Worm (Caenorhabditis elegans) whole organism, L3 larva: ENCODE results near the gene dph-3.

Source experiments
- R02D3.7 ChIP-seq: fragments of 150-350 bp; optimal IDR thresholded peaks from 2 replicates; lab custom pipeline; 2014; ENCODE audit warnings: missing biosample characterization, missing genetic modification characterization
- ZK546.5 ChIP-seq: sonication (generic microtip); optimal IDR thresholded peaks from 2 replicates; lab custom pipeline; 2017; ENCODE audit warnings: missing biosample characterization, missing genetic modification characterization
- ama-1 ChIP-seq: fragments of 150-350 bp; optimal IDR thresholded peaks from 2 replicates; lab custom pipeline; 2018
- ceh-16 ChIP-seq: sonication (generic microtip); optimal IDR thresholded peaks from 2 replicates; lab custom pipeline; 2017; ENCODE audit warnings: missing biosample characterization, missing genetic modification characterization
- ceh-28 ChIP-seq: fragments of 150-350 bp; optimal IDR thresholded peaks from 2 replicates; lab custom pipeline; 2014; ENCODE audit warnings: missing biosample characterization, missing genetic modification reagents, missing genetic modification characterization
- ceh-82 ChIP-seq: fragments of 150-350 bp; optimal IDR thresholded peaks from 2 replicates; lab custom pipeline; 2014; ENCODE audit warnings: missing biosample characterization, missing genetic modification characterization
- ceh-9 ChIP-seq: sonication (generic microtip); optimal IDR thresholded peaks from 2 replicates; lab custom pipeline; 2018; ENCODE audit warnings: missing biosample characterization, missing genetic modification characterization
- egl-5 ChIP-seq: fragments of 150-350 bp; optimal IDR thresholded peaks from 2 replicates; lab custom pipeline; 2017; ENCODE audit warnings: missing biosample characterization, missing genetic modification reagents, missing genetic modification characterization, inconsistent platforms
- elt-1 ChIP-seq: fragments of 150-350 bp; optimal IDR thresholded peaks from 2 replicates; lab custom pipeline; 2014; ENCODE audit warnings: missing biosample characterization, missing genetic modification characterization
- elt-2 ChIP-seq: sonication (generic microtip); optimal IDR thresholded peaks from 2 replicates; lab custom pipeline; 2016; ENCODE audit warnings: missing genetic modification reagents, mild to moderate bottlenecking, missing genetic modification characterization, missing compliant biosample characterization
- elt-3 ChIP-seq, 3 experiments: fragments of 150-350 bp in 1 of 3; sonication (generic microtip) in 2 of 3; optimal IDR thresholded peaks; 2 replicates in 2 of 3; 4 replicates in 1 of 3; lab custom pipeline; 2014 to 2017; ENCODE audit warnings: missing biosample characterization in 3 of 3, missing genetic modification characterization in 3 of 3
- eor-1 ChIP-seq, 2 experiments: fragments of 150-350 bp; optimal IDR thresholded peaks; 2 replicates each; lab custom pipeline; 2014 to 2018; ENCODE audit warnings: missing biosample characterization in 2 of 2, missing genetic modification characterization in 2 of 2
- fkh-2 ChIP-seq: fragments of 150-350 bp; optimal IDR thresholded peaks from 2 replicates; lab custom pipeline; 2014; ENCODE audit warnings: missing biosample characterization, missing genetic modification reagents, missing genetic modification characterization
- fos-1 ChIP-seq: fragments of 150-350 bp; optimal IDR thresholded peaks from 2 replicates; lab custom pipeline; 2014; ENCODE audit warnings: missing biosample characterization, missing genetic modification characterization
- jun-1 ChIP-seq: fragments of 150-350 bp; optimal IDR thresholded peaks from 2 replicates; lab custom pipeline; 2014; ENCODE audit warnings: missing biosample characterization, missing genetic modification reagents, missing genetic modification characterization
- lin-15B ChIP-seq: fragments of 150-350 bp; optimal IDR thresholded peaks from 2 replicates; lab custom pipeline; 2014; ENCODE audit warnings: missing biosample characterization, missing genetic modification characterization
- lin-39 ChIP-seq: fragments of 150-350 bp; optimal IDR thresholded peaks from 2 replicates; lab custom pipeline; 2018; ENCODE audit warnings: missing biosample characterization, missing genetic modification reagents, missing genetic modification characterization
- lsy-12 ChIP-seq: sonication (generic microtip); optimal IDR thresholded peaks from 2 replicates; lab custom pipeline; 2016; ENCODE audit warnings: mild to moderate bottlenecking, missing genetic modification characterization, missing compliant biosample characterization
- nfya-1 ChIP-seq: sonication (generic microtip); optimal IDR thresholded peaks from 2 replicates; lab custom pipeline; 2017; ENCODE audit warnings: missing genetic modification characterization, mild to moderate bottlenecking, missing compliant biosample characterization, antibody characterized with exemption, moderate library complexity; ENCODE audit not compliant: insufficient read depth
- nhr-11 ChIP-seq: fragments of 150-350 bp; optimal IDR thresholded peaks from 2 replicates; lab custom pipeline; 2014; ENCODE audit warnings: missing biosample characterization, missing genetic modification characterization
- nhr-23 ChIP-seq: fragments of 150-350 bp; optimal IDR thresholded peaks from 2 replicates; lab custom pipeline; 2014; ENCODE audit warnings: missing biosample characterization, missing genetic modification reagents, missing genetic modification characterization
- nhr-237 ChIP-seq: fragments of 150-350 bp; optimal IDR thresholded peaks from 2 replicates; lab custom pipeline; 2014; ENCODE audit warnings: missing biosample characterization, missing genetic modification characterization
- nhr-25 ChIP-seq: sonication (generic microtip); optimal IDR thresholded peaks from 2 replicates; lab custom pipeline; 2017; ENCODE audit warnings: missing biosample characterization, missing genetic modification characterization
- nhr-28 ChIP-seq: fragments of 150-350 bp; optimal IDR thresholded peaks from 2 replicates; lab custom pipeline; 2014; ENCODE audit warnings: missing biosample characterization, missing genetic modification characterization
- nhr-43 ChIP-seq: sonication (generic microtip); optimal IDR thresholded peaks from 2 replicates; lab custom pipeline; 2016; ENCODE audit warnings: mild to moderate bottlenecking, missing genetic modification characterization, missing compliant biosample characterization; ENCODE audit not compliant: poor library complexity, severe bottlenecking
- nhr-67 ChIP-seq: fragments of 150-350 bp; optimal IDR thresholded peaks from 2 replicates; lab custom pipeline; 2014; ENCODE audit warnings: missing biosample characterization, missing genetic modification characterization
- nhr-76 ChIP-seq: fragments of 150-350 bp; sonication (generic microtip); optimal IDR thresholded peaks from 5 replicates; lab custom pipeline; 2014; ENCODE audit warnings: missing biosample characterization, missing genetic modification characterization
- nhr-77 ChIP-seq: fragments of 150-350 bp; optimal IDR thresholded peaks from 2 replicates; lab custom pipeline; 2014; ENCODE audit warnings: missing biosample characterization, missing genetic modification characterization
- pqm-1 ChIP-seq: fragments of 150-350 bp; optimal IDR thresholded peaks from 2 replicates; lab custom pipeline; 2017; ENCODE audit warnings: missing biosample characterization, missing genetic modification characterization, inconsistent platforms
- sea-2 ChIP-seq: fragments of 150-350 bp; sonication (generic microtip); optimal IDR thresholded peaks from 4 replicates; lab custom pipeline; 2014; ENCODE audit warnings: missing biosample characterization, missing genetic modification reagents, missing genetic modification characterization
- skn-1 ChIP-seq: fragments of 150-350 bp; optimal IDR thresholded peaks from 2 replicates; lab custom pipeline; 2014; ENCODE audit warnings: missing biosample characterization, missing genetic modification characterization
- snpc-4 ChIP-seq: fragments of 150-350 bp; optimal IDR thresholded peaks from 2 replicates; lab custom pipeline; 2014; ENCODE audit warnings: missing biosample characterization, missing genetic modification characterization
- tbx-2 ChIP-seq: sonication (generic microtip); optimal IDR thresholded peaks from 2 replicates; lab custom pipeline; 2016; ENCODE audit warnings: mild to moderate bottlenecking, missing genetic modification characterization, missing compliant biosample characterization
- ztf-11 ChIP-seq: fragments of 150-350 bp; optimal IDR thresholded peaks from 2 replicates; lab custom pipeline; 2014; ENCODE audit warnings: missing biosample characterization, missing genetic modification characterization

Gene dph-3

ce11 chrIV:9724948-9725347, 18.0 kb downstream of the dph-3 start, which contains the start of the genes nhr-138 and C28D4.18:
Gene nhr-138 (plus strand): TSS chrIV:9725251.
Gene C28D4.18 (plus strand): TSS chrIV:9725280.
- TF ChIP-seq nhr-77 (tag; lab: Kevin White, UChicago) (no peak), elt-3 (tag; optimal IDR thresholded peaks at IDR 0.05; lab: Kevin White, UChicago) (no peak), jun-1 (tag; lab: Kevin White, UChicago) (no peak), ama-1 (lab: Kevin White, UChicago) (no peak), nhr-237 (no peak), nhr-11 (tag; lab: Kevin White, UChicago) (no peak), ceh-9 (tag; lab: Kevin White, UChicago) (no peak), pqm-1 (tag; lab: Kevin White, UChicago) (no peak), eor-1 (tag; optimal IDR thresholded peaks at IDR 0.05; lab: Kevin White, UChicago) (no peak), ztf-11 (no peak), nhr-76 (tag; lab: Kevin White, UChicago) (no peak), skn-1 (tag; lab: Kevin White, UChicago) (no peak), elt-2 (tag; lab: Kevin White, UChicago) (no peak), lin-15B (tag; lab: Kevin White, UChicago) (no peak), ceh-28 (tag; lab: Kevin White, UChicago) (no peak), sea-2 (GFP tag; lab: Kevin White, UChicago) (no peak)
- TF ChIP-seq, all 47 proteins: peak for 0

ce11 chrIV:9725468-9725985, 18.6 kb downstream of the dph-3 start:
- TF ChIP-seq nhr-25 = no peak
- no peak for TF ChIP-seq nhr-76 (tag; lab: Kevin White, UChicago)
- TF ChIP-seq nhr-11 (tag; lab: Kevin White, UChicago) = peak; percentile 66
- no peak for TF ChIP-seq nhr-67 (tag; lab: Kevin White, UChicago)
- TF ChIP-seq egl-5 (tag; lab: Kevin White, UChicago) = no peak

ce11 chrIV:9727217-9727616, 20.3 kb downstream of the dph-3 start:
- TF ChIP-seq ztf-11 (no peak), ceh-16 (tag; lab: Kevin White, UChicago) (no peak), elt-2 (tag; lab: Kevin White, UChicago) (no peak), fkh-2 (tag; lab: Kevin White, UChicago) (no peak), tbx-2 (no peak), nhr-43 (no peak), nhr-23 (tag; lab: Kevin White, UChicago) (no peak), nfya-1 (tag; lab: Kevin White, UChicago) (no peak), ceh-9 (tag; lab: Kevin White, UChicago) (no peak), lsy-12 (tag; lab: Kevin White, UChicago) (no peak), fos-1 (no peak), ZK546.5 (tag; lab: Kevin White, UChicago) (no peak), skn-1 (tag; lab: Kevin White, UChicago) (no peak), nhr-237 (no peak), lin-39 (no peak), lin-15B (tag; lab: Kevin White, UChicago) (no peak), nhr-25 (no peak), elt-1 (tag; lab: Kevin White, UChicago) (no peak), jun-1 (tag; lab: Kevin White, UChicago) (no peak)

ce11 chrIV:9728376-9728775, 21.4 kb downstream of the dph-3 start, which contains the start of gene nhr-100:
Gene nhr-100 (plus strand): TSS chrIV:9728676.
- no peak for TF ChIP-seq nhr-23 (tag; lab: Kevin White, UChicago)
- no peak for TF ChIP-seq nhr-28 (tag; lab: Kevin White, UChicago)
- no peak for TF ChIP-seq ztf-11
- no peak for TF ChIP-seq snpc-4 (tag; lab: Kevin White, UChicago)
- TF ChIP-seq fos-1 = no peak
- TF ChIP-seq ceh-9 (tag; lab: Kevin White, UChicago) = no peak
- TF ChIP-seq nhr-25 = no peak

ce11 chrIV:9733904-9734303, 27.0 kb downstream of the dph-3 start:
- no peak for TF ChIP-seq nfya-1 (tag; lab: Kevin White, UChicago)
- no peak for TF ChIP-seq egl-5 (tag; lab: Kevin White, UChicago)
- no peak for TF ChIP-seq skn-1 (tag; lab: Kevin White, UChicago)
- no peak for TF ChIP-seq R02D3.7 (tag; lab: Kevin White, UChicago)
- TF ChIP-seq nhr-23 (tag; lab: Kevin White, UChicago) = no peak
- no peak for TF ChIP-seq lsy-12 (tag; lab: Kevin White, UChicago)
- TF ChIP-seq ceh-82 (tag; lab: Kevin White, UChicago) = no peak
- no peak for TF ChIP-seq nhr-237
- no peak for TF ChIP-seq nhr-28 (tag; lab: Kevin White, UChicago)
- no peak for TF ChIP-seq ceh-28 (tag; lab: Kevin White, UChicago)
